Fruit fly (Drosophila melanogaster): ENCODE data around the gene Cpr30B.

The Cpr30B gene

dm6 chr2L:9502786-9503443 lies 39.8 kb upstream of the Cpr30B start:
- TF ChIP-seq fd96Ca (GFP tag; IDR thresholded peaks at IDR 0.05) (no peak), EcR (GFP tag; optimal IDR thresholded peaks at IDR 0.05) (no peak), CG15710 (tag; optimal IDR thresholded peaks at IDR 0.05) (no peak), Ets98B (GFP tag; IDR thresholded peaks at IDR 0.05) (no peak), CG10348 (GFP tag; IDR thresholded peaks at IDR 0.05) (no peak), CG9948 (tag; optimal IDR thresholded peaks at IDR 0.05) (no peak), CG8159 (tag; optimal IDR thresholded peaks at IDR 0.05) (no peak), D1 (tag; optimal IDR thresholded peaks at IDR 0.05) (no peak), Snoo (tag; optimal IDR thresholded peaks at IDR 0.05) (no peak), CG32121 (GFP tag; IDR thresholded peaks at IDR 0.05) (no peak), CG14655 (GFP tag; optimal IDR thresholded peaks at IDR 0.05) (no peak), CG12605 (GFP tag; IDR thresholded peaks at IDR 0.05) (no peak), Pif1A (GFP tag; optimal IDR thresholded peaks at IDR 0.05) (no peak), CG34367 (tag; optimal IDR thresholded peaks at IDR 0.05) (no peak)

- TF ChIP-seq Snoo (tag; optimal IDR thresholded peaks at IDR 0.05) = peak; percentile 18
- no peak for TF ChIP-seq rn (GFP tag; IDR thresholded peaks at IDR 0.05)
- no peak for TF ChIP-seq CG10348 (GFP tag; IDR thresholded peaks at IDR 0.05)
- no peak for TF ChIP-seq CG15710 (tag; optimal IDR thresholded peaks at IDR 0.05)
- peak; percentile 5 for TF ChIP-seq CG8159 (tag; optimal IDR thresholded peaks at IDR 0.05)
- no peak for TF ChIP-seq CG9948 (tag; optimal IDR thresholded peaks at IDR 0.05)
- TF ChIP-seq CG32121 (GFP tag; IDR thresholded peaks at IDR 0.05) = peak; percentile 44; the same call in 1 of the 2 replicates
- TF ChIP-seq CG4496 (GFP tag; IDR thresholded peaks at IDR 0.05) = peak; percentile 34; the same call in 1 of the 3 replicates
- TF ChIP-seq CG12605 (GFP tag; IDR thresholded peaks at IDR 0.05) = no peak
- TF ChIP-seq CG13204 (GFP tag; optimal IDR thresholded peaks at IDR 0.05) = no peak
- TF ChIP-seq Pif1B (GFP tag; optimal IDR thresholded peaks at IDR 0.05) = no peak
- no peak for TF ChIP-seq D1 (tag; optimal IDR thresholded peaks at IDR 0.05)
- TF ChIP-seq gl (tag; optimal IDR thresholded peaks at IDR 0.05) = no peak
- TF ChIP-seq EcR (GFP tag; optimal IDR thresholded peaks at IDR 0.05) = no peak
- TF ChIP-seq Ets98B (GFP tag; IDR thresholded peaks at IDR 0.05) = 0 out of 2 replicates have a peak, but pooled peaks have one; percentile 10
- TF ChIP-seq CG14655 (GFP tag; optimal IDR thresholded peaks at IDR 0.05) = peak; percentile 37
- no peak for TF ChIP-seq fd96Ca (GFP tag; IDR thresholded peaks at IDR 0.05)
- TF ChIP-seq Pif1A (GFP tag; optimal IDR thresholded peaks at IDR 0.05) = peak; percentile 8
- TF ChIP-seq CG8301 (tag; optimal IDR thresholded peaks at IDR 0.05) = peak; percentile 12
- no peak for TF ChIP-seq CG17806 (tag; optimal IDR thresholded peaks at IDR 0.05)
Observed at dm6 chr2L:9505372-9506103, 37.1 kb upstream of the Cpr30B start.

DNA sequence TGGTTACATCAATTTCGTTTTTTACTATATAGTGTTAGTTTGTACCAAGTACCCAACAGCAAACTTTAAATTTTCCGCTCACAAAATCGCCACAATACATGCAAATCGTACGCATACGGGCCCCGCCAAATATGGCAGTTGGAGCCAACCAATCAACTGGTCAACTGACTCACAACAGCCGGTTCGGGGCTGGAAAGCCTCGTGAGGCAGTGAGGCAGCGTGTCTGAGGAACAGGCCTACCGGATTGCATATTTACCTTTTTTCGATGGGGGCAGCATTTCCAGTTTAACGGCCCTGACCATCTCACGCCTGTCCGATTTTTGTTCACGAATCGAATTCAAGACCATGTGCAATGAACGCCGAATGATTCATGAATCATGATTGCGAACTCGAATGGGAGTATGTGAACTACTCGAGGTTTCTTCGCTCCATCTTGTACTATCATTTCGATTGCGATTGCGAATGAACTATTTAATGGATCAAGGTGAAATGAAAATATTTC lies 36.1 kb upstream of the Cpr30B start:
- TF ChIP-seq rn (GFP tag; IDR thresholded peaks at IDR 0.05) (no peak), EcR (GFP tag; optimal IDR thresholded peaks at IDR 0.05) (peak; percentile 93), CG14655 (GFP tag; optimal IDR thresholded peaks at IDR 0.05) (no peak), D1 (tag; optimal IDR thresholded peaks at IDR 0.05) (no peak), CG9948 (tag; optimal IDR thresholded peaks at IDR 0.05) (no peak), CG13204 (GFP tag; optimal IDR thresholded peaks at IDR 0.05) (peak; percentile 2)

DNA sequence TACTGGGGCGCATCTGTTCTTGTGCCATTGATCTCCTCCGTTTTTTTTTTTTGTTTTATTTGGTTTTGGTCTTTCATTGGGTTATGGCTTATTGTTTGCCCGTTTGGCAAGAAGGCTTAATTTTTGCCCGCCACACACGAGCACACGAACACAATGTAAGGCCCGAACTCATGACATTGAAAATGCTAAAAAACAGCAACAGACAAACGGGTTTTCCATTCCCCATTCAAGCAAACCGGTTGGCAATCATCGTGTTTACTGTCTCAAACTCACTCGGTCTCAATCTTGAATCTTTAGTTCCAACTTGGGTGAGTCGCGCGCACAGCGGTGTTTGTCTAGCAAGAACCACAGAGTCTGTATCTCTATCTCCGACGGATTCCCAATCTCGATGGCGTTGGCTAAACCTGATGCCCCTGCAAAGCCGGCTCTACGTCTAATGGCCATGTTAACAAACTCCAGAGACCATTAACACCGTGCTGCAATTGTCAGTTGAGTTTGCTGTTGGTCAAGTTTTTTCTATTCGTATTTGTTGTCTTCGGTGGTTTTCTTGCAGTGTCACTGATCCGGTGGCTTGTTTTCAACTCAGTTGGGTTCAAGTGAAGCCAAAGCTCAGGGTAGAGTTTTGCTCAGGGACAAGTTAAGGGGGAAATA lies 34.0 kb upstream of the Cpr30B start:
- TF ChIP-seq CG4496 (GFP tag; IDR thresholded peaks at IDR 0.05) (peak; percentile 56; the same call in 1 of the 3 replicates), Ets98B (GFP tag; IDR thresholded peaks at IDR 0.05) (no peak), EcR (GFP tag; optimal IDR thresholded peaks at IDR 0.05) (peak; percentile 81), fd96Ca (GFP tag; IDR thresholded peaks at IDR 0.05) (peak; percentile 25; the same call in 1 of the 3 replicates)

dm6 chr2L:9509653-9510052 lies 33.0 kb upstream of the Cpr30B start:
- TF ChIP-seq Ets98B (GFP tag; IDR thresholded peaks at IDR 0.05) = no peak
- TF ChIP-seq D1 (tag; optimal IDR thresholded peaks at IDR 0.05) = no peak
- no peak for TF ChIP-seq CG8159 (tag; optimal IDR thresholded peaks at IDR 0.05)
- TF ChIP-seq CG32121 (GFP tag; IDR thresholded peaks at IDR 0.05) = no peak

DNA sequence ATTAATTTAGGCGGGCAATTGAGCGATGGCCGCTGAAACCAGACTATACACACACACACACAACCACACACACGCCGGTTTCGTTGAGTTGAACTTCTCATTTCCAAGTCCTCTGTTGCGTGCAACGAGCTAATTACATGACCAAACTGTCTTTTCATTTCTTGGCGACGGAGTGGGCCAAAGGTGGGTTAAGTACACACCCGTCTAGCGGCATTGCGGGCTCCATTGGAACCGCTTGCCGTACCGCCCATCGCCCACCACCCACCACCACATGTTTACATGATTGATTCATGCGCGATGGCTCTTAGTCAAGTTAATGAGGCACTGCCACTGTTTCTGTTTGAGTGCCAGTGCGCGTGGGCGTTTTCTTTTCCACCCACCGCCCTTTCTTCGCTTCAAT lies 32.2 kb upstream of the Cpr30B start:
- TF ChIP-seq Pif1B (GFP tag; optimal IDR thresholded peaks at IDR 0.05) = no peak

Measured in whole organism, pupa.